Worm (Caenorhabditis elegans): ENCODE results near the gene egg-3.

ce11 chrII:10873631-10874030, 10.6 kb downstream of the egg-3 start, which contains the start of gene orc-2:
- TF ChIP-seq pha-4 (tag; optimal IDR thresholded peaks at IDR 0.05) (no peak), tbx-2 (tag; optimal IDR thresholded peaks at IDR 0.05) (no peak), gmeb-2 (tag; optimal IDR thresholded peaks at IDR 0.05) (no peak), ets-4 (tag; optimal IDR thresholded peaks at IDR 0.05) (no peak), dmd-4 (tag; optimal IDR thresholded peaks at IDR 0.05; ENCODE audit: borderline replicate concordance) (no peak), Y22D7AL.16 (tag; optimal IDR thresholded peaks at IDR 0.05) (no peak), nhr-11 (tag; optimal IDR thresholded peaks at IDR 0.05) (no peak), pha-2 (tag; optimal IDR thresholded peaks at IDR 0.05) (no peak), ama-1 (optimal IDR thresholded peaks at IDR 0.05) (no peak), ceh-31 (tag; optimal IDR thresholded peaks at IDR 0.05) (no peak), lin-11 (tag; optimal IDR thresholded peaks at IDR 0.05) (no peak), C08G9.2 (tag; optimal IDR thresholded peaks at IDR 0.05) (no peak)
